Fruit fly (Drosophila melanogaster): ENCODE results near the gene CG15892.

CG15892 gene

dm6 chrX:6338738-6339614, 44.8 kb upstream of the CG15892 start (continued):
- TF ChIP-seq sima (GFP tag; optimal IDR thresholded peaks at IDR 0.05): no peak
- no peak for TF ChIP-seq CG4617 (GFP tag; optimal IDR thresholded peaks at IDR 0.05; ENCODE audit: borderline replicate concordance)
- no peak for TF ChIP-seq Hmx (GFP tag; optimal IDR thresholded peaks at IDR 0.05)
- peak; percentile 1 for TF ChIP-seq CG34376 (GFP tag; optimal IDR thresholded peaks at IDR 0.05)
- TF ChIP-seq sisA (GFP tag; IDR thresholded peaks at IDR 0.05): peak; percentile 42; the same call in 1 of the 2 replicates
- TF ChIP-seq CG2199 (GFP tag; IDR thresholded peaks at IDR 0.05): no peak
- TF ChIP-seq aop (GFP tag; IDR thresholded peaks at IDR 0.05): no peak
- TF ChIP-seq Asciz (GFP tag; optimal IDR thresholded peaks at IDR 0.05): no peak
- TF ChIP-seq Atf6 (GFP tag; IDR thresholded peaks at IDR 0.05): no peak
- peak; percentile 0 for TF ChIP-seq unpg (GFP tag; optimal IDR thresholded peaks at IDR 0.05)
- 0 out of 3 replicates have a peak, but pooled peaks have one; percentile 30 for TF ChIP-seq zfh1 (GFP tag; IDR thresholded peaks at IDR 0.05)
- peak; percentile 10 for TF ChIP-seq CG18599 (GFP tag; optimal IDR thresholded peaks at IDR 0.05)
- TF ChIP-seq CG17361 (GFP tag; IDR thresholded peaks at IDR 0.05): peak; percentile 41; the same call in 1 of the 3 replicates
- peak; percentile 2 for TF ChIP-seq phol (tag; optimal IDR thresholded peaks at IDR 0.05)
- TF ChIP-seq pan (optimal IDR thresholded peaks at IDR 0.05): no peak
- TF ChIP-seq pan (GFP tag; optimal IDR thresholded peaks at IDR 0.05 in 1 of 2, IDR thresholded peaks at IDR 0.05 in 1 of 2): peak in 1 of 2 experiments; percentile 31
- no peak for TF ChIP-seq CG11723 (GFP tag; optimal IDR thresholded peaks at IDR 0.05)
- TF ChIP-seq row (GFP tag; IDR thresholded peaks at IDR 0.05): peak; percentile 40; the same call in 1 of the 3 replicates
- no peak for TF ChIP-seq CG6689 (GFP tag; IDR thresholded peaks at IDR 0.05)
- peak; percentile 31 for TF ChIP-seq CG18262 (tag; optimal IDR thresholded peaks at IDR 0.05)
- TF ChIP-seq CG11456 (GFP tag; IDR thresholded peaks at IDR 0.05): 0 out of 3 replicates have a peak, but pooled peaks have one; percentile 39
- no peak for TF ChIP-seq CG8765 (GFP tag; IDR thresholded peaks at IDR 0.05)
- TF ChIP-seq CG18619 (GFP tag; optimal IDR thresholded peaks at IDR 0.05): peak; percentile 42
- TF ChIP-seq Lpt (GFP tag; optimal IDR thresholded peaks at IDR 0.05): no peak
- no peak for TF ChIP-seq CG15601 (tag; optimal IDR thresholded peaks at IDR 0.05)
- no peak for TF ChIP-seq TFAM (GFP tag; optimal IDR thresholded peaks at IDR 0.05)
- no peak for TF ChIP-seq sim (GFP tag; IDR thresholded peaks at IDR 0.05)
- peak; percentile 24 for TF ChIP-seq ind (GFP tag; optimal IDR thresholded peaks at IDR 0.05)
- TF ChIP-seq CG14710 (tag; optimal IDR thresholded peaks at IDR 0.05): no peak
- TF ChIP-seq Doc3 (GFP tag; IDR thresholded peaks at IDR 0.05; ENCODE audit: partially characterized antibody): no peak
- no peak for TF ChIP-seq luna (GFP tag; optimal IDR thresholded peaks at IDR 0.05)
- TF ChIP-seq nom (GFP tag; optimal IDR thresholded peaks at IDR 0.05): peak; percentile 16
- TF ChIP-seq Sox100B (GFP tag; optimal IDR thresholded peaks at IDR 0.05): peak; percentile 19
- peak; percentile 4 for TF ChIP-seq HLH54F (GFP tag; optimal IDR thresholded peaks at IDR 0.05)
- no peak for TF ChIP-seq pita (GFP tag; optimal IDR thresholded peaks at IDR 0.05)
- TF ChIP-seq Sox102F (GFP tag; optimal IDR thresholded peaks at IDR 0.05): peak; percentile 35
- 0 out of 3 replicates have a peak, but pooled peaks have one; percentile 30 for TF ChIP-seq tgo (GFP tag; IDR thresholded peaks at IDR 0.05)
- no peak for TF ChIP-seq croc (GFP tag; conservative IDR thresholded peaks at IDR 0.05)
- TF ChIP-seq crp (GFP tag; optimal IDR thresholded peaks at IDR 0.05): no peak
- peak; percentile 8 to 43 for TF ChIP-seq Pdp1 (GFP tag; optimal IDR thresholded peaks at IDR 0.05)
- TF ChIP-seq Med (GFP tag): peak; percentile 79
- peak; percentile 25 for TF ChIP-seq pho (GFP tag; optimal IDR thresholded peaks at IDR 0.05)
- no peak for TF ChIP-seq CG6272 (GFP tag; IDR thresholded peaks at IDR 0.05)
- no peak for TF ChIP-seq CG30431 (GFP tag; optimal IDR thresholded peaks at IDR 0.05)
- TF ChIP-seq lab (GFP tag; optimal IDR thresholded peaks at IDR 0.05): peak; percentile 37
- peak; percentile 50 to 72 for TF ChIP-seq Trl (optimal IDR thresholded peaks at IDR 0.05)
- TF ChIP-seq Trl (GFP tag; optimal IDR thresholded peaks at IDR 0.05): no peak
- TF ChIP-seq CG9932 (GFP tag; IDR thresholded peaks at IDR 0.05): peak; percentile 44
- TF ChIP-seq CG6254 (GFP tag; optimal IDR thresholded peaks at IDR 0.05): peak; percentile 15
